Worm (Caenorhabditis elegans) whole organism, L1 larva: ENCODE measurements around the gene nucl-1.

Experiments used
- C16A3.4 ChIP-seq: fragments of 150-350 bp; optimal IDR thresholded peaks from 2 replicates; lab custom pipeline; 2014; ENCODE audit warnings: missing biosample characterization, missing genetic modification characterization
- ceh-82 ChIP-seq, 3 experiments: fragments of 150-350 bp in 1 of 3; sonication (generic microtip) in 2 of 3; optimal IDR thresholded peaks; 2 replicates each; lab custom pipeline; 2014 to 2017; ENCODE audit warnings: missing biosample characterization in 3 of 3, missing genetic modification characterization in 3 of 3
- fkh-8 ChIP-seq: sonication (generic microtip); optimal IDR thresholded peaks from 2 replicates; lab custom pipeline; 2016; ENCODE audit warnings: mild to moderate bottlenecking, missing genetic modification characterization, missing compliant biosample characterization
- vab-15 ChIP-seq: sonication (generic microtip); optimal IDR thresholded peaks from 2 replicates; lab custom pipeline; 2017; ENCODE audit warnings: missing genotype, mild to moderate bottlenecking, missing genetic modification characterization, missing compliant biosample characterization

DNA sequence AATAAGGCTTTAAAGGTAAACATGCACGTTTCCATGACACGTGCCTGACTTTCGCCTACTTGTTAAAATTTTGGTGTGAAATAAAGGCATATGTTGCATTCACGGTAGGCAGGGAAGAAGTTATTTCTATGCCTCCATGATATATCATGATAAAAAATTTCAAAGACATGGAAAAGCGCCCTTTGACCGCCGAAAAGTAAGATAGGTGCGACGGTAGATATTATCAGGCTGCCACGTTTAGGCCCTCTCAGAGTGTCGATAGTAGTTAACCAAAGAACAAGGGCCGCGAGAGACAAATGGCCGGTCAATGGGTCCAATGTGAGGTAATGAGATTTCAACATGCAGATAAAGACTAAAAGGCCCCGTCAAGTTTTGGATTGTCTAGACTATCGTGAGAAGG, 46.2 kb downstream of the nucl-1 start:
- no peak for TF ChIP-seq fkh-8 (tag; lab: Kevin White, UChicago)
- TF ChIP-seq C16A3.4 (tag; lab: Kevin White, UChicago) = no peak
- TF ChIP-seq ceh-82 (tag; optimal IDR thresholded peaks at IDR 0.05; lab: Kevin White, UChicago) = no peak
- no peak for TF ChIP-seq vab-15 (tag; lab: Kevin White, UChicago)
